Fruit fly (Drosophila melanogaster): ENCODE results near the gene CG15046.
A peak's percentile ranks its signal among the peaks of the same experiment; 100 is the strongest.

CG15046 gene

dm6 chrX:18440481-18440880 lies 48.9 kb downstream of the CG15046 start, which contains the start of gene CG32548 (continued):
- no peak for TF ChIP-seq CG6792 (GFP tag; optimal IDR thresholded peaks at IDR 0.05)

dm6 chrX:18439367-18439766 lies 50.1 kb downstream of the CG15046 start, which contains the start of gene CG43841:
CG43841 (plus strand) TSS chrX:18439667.
- no peak for TF ChIP-seq fd59A (GFP tag; optimal IDR thresholded peaks at IDR 0.05)
- TF ChIP-seq CG3032 (tag; optimal IDR thresholded peaks at IDR 0.05) = no peak
- TF ChIP-seq dac (GFP tag; optimal IDR thresholded peaks at IDR 0.05) = no peak
- no peak for TF ChIP-seq fkh (GFP tag; optimal IDR thresholded peaks at IDR 0.05)
- no peak for TF ChIP-seq fd85E (GFP tag; optimal IDR thresholded peaks at IDR 0.05)
- no peak for TF ChIP-seq Sox15 (GFP tag; optimal IDR thresholded peaks at IDR 0.05)
- TF ChIP-seq Hr4 (GFP tag; optimal IDR thresholded peaks at IDR 0.05) = no peak
- no peak for TF ChIP-seq eg (GFP tag; IDR thresholded peaks at IDR 0.05)
- TF ChIP-seq spab (GFP tag; optimal IDR thresholded peaks at IDR 0.05) = no peak
- TF ChIP-seq cyc (GFP tag; optimal IDR thresholded peaks at IDR 0.05) = no peak

- TF ChIP-seq cyc (GFP tag; optimal IDR thresholded peaks at IDR 0.05) (no peak), CG10669 (GFP tag; optimal IDR thresholded peaks at IDR 0.05) (no peak), Eip78C (GFP tag) (no peak), topi (GFP tag; optimal IDR thresholded peaks at IDR 0.05) (no peak), CG3032 (tag; optimal IDR thresholded peaks at IDR 0.05) (no peak), CG6792 (GFP tag; optimal IDR thresholded peaks at IDR 0.05) (no peak), svp (GFP tag) (peak; percentile 18)
Measured at dm6 chrX:18438568-18438967, 50.9 kb downstream of the CG15046 start, which contains the start of gene CG32551. CG32551 (plus strand) TSS chrX:18438868.
